Worm (Caenorhabditis elegans) whole organism, L4 larva: ENCODE data around the gene nspb-4.
"Not testable (repeated sequence)": the region's sequence is repeated elsewhere in the genome, so short reads cannot be mapped to it uniquely, and the experiment has no call there.

Experiments
- F26F4.8 ChIP-seq: fragments of 200-800 bp; sonication (Bioruptor generic); conservative IDR thresholded peaks from 2 replicates; pipeline ENCODE4 v1.3.6; 2022; ENCODE audit warnings: missing genetic modification characterization, missing compliant biosample characterization
- F44E2.7 ChIP-seq: fragments of 200-800 bp; sonication (Bioruptor generic); IDR thresholded peaks from 2 replicates; pipeline ENCODE4 v2.1.2; 2022; ENCODE audit warnings: missing genetic modification characterization, missing compliant biosample characterization
- F49E8.2 ChIP-seq: sonication (generic microtip); optimal IDR thresholded peaks from 2 replicates; lab custom pipeline; 2016; ENCODE audit warnings: missing compliant biosample characterization, mild to moderate bottlenecking, missing genetic modification characterization, borderline replicate concordance
- T20F7.1 ChIP-seq: fragments of 200-800 bp; sonication (Bioruptor generic); optimal IDR thresholded peaks from 2 replicates; lab custom pipeline; 2018; ENCODE audit warnings: mild to moderate bottlenecking, missing genetic modification characterization, missing compliant biosample characterization
- Y105C5A.15 ChIP-seq: fragments of 200-800 bp; sonication (Bioruptor generic); IDR thresholded peaks from 2 replicates; pipeline ENCODE4 v1.3.6; 2022; ENCODE audit warnings: missing genetic modification characterization, missing compliant biosample characterization
- aha-1 ChIP-seq: fragments of 150-350 bp; peaks from one replicate; lab custom pipeline; 2014; ENCODE audit warnings: missing biosample characterization, missing genetic modification characterization
- ceh-20 ChIP-seq: fragments of 200-800 bp; sonication (Bioruptor generic); IDR thresholded peaks from 2 replicates; pipeline ENCODE4 v1.3.6; 2022; ENCODE audit warnings: missing genetic modification reagents, missing genetic modification characterization, missing compliant biosample characterization
- ceh-28 ChIP-seq: fragments of 150-350 bp; optimal IDR thresholded peaks from 2 replicates; lab custom pipeline; 2014; ENCODE audit warnings: missing biosample characterization, missing genetic modification reagents, missing genetic modification characterization
- ceh-44 ChIP-seq: fragments of 200-800 bp; sonication (Bioruptor generic); IDR thresholded peaks from 2 replicates; pipeline ENCODE4 v1.3.6; 2022; ENCODE audit warnings: missing genetic modification reagents, missing genetic modification characterization, missing compliant biosample characterization
- cey-2 ChIP-seq: sonication (generic microtip); optimal IDR thresholded peaks from 3 replicates; lab custom pipeline; 2017; ENCODE audit warnings: missing genetic modification characterization, mild to moderate bottlenecking, missing compliant biosample characterization, antibody characterized with exemption, borderline replicate concordance; ENCODE audit not compliant: insufficient read depth
- daf-12 ChIP-seq: fragments of 150-350 bp; optimal IDR thresholded peaks from 2 replicates; lab custom pipeline; 2014; ENCODE audit warnings: missing biosample characterization, missing genetic modification reagents, missing genetic modification characterization
- daf-16 ChIP-seq, 3 experiments: sonication (generic microtip); optimal IDR thresholded peaks; 2 replicates each; lab custom pipeline; 2016 to 2017; ENCODE audit warnings: missing genetic modification characterization in 3 of 3, missing genetic modification reagents in 3 of 3, mild to moderate bottlenecking in 2 of 3, missing compliant biosample characterization in 2 of 3, missing biosample characterization in 1 of 3, moderate library complexity in 1 of 3
- daf-8 ChIP-seq: fragments of 200-800 bp; sonication (Bioruptor generic); IDR thresholded peaks from 2 replicates; pipeline ENCODE4 v1.3.6; 2022; ENCODE audit warnings: missing genetic modification characterization, missing compliant biosample characterization
- dmd-6 ChIP-seq: fragments of 200-800 bp; sonication (Bioruptor generic); IDR thresholded peaks from 2 replicates; pipeline ENCODE4 v1.3.6; 2022; ENCODE audit warnings: missing genetic modification reagents, missing genetic modification characterization, missing compliant biosample characterization
- dmd-9 ChIP-seq: fragments of 200-800 bp; sonication (Bioruptor generic); IDR thresholded peaks from 2 replicates; pipeline ENCODE4 v1.3.6; 2022; ENCODE audit warnings: missing genetic modification reagents, missing genetic modification characterization, missing compliant biosample characterization
- dve-1 ChIP-seq: sonication (generic microtip); optimal IDR thresholded peaks from 2 replicates; lab custom pipeline; 2017; ENCODE audit warnings: antibody characterized with exemption, mild to moderate bottlenecking, missing genetic modification characterization, missing compliant biosample characterization; ENCODE audit not compliant: insufficient read depth
- egl-27 ChIP-seq: sonication (generic microtip); optimal IDR thresholded peaks from 3 replicates; lab custom pipeline; 2017; ENCODE audit warnings: missing biosample characterization, missing genetic modification reagents, missing genetic modification characterization
- fkh-10 ChIP-seq: fragments of 150-350 bp; optimal IDR thresholded peaks from 2 replicates; lab custom pipeline; 2014; ENCODE audit warnings: missing biosample characterization, missing genetic modification reagents, missing genetic modification characterization
- gei-8 ChIP-seq: fragments of 200-800 bp; sonication (Bioruptor generic); optimal IDR thresholded peaks from 2 replicates; lab custom pipeline; 2018; ENCODE audit warnings: mild to moderate bottlenecking, missing genetic modification characterization, missing compliant biosample characterization
- hif-1 ChIP-seq, 2 experiments: sonication (generic microtip); optimal IDR thresholded peaks; 2 replicates each; lab custom pipeline; 2016 to 2017; ENCODE audit warnings: missing compliant biosample characterization in 2 of 2, missing genetic modification characterization in 2 of 2, missing genetic modification reagents in 2 of 2, missing genotype in 2 of 2, mild to moderate bottlenecking in 1 of 2
- hlh-30 ChIP-seq: sonication (generic microtip); optimal IDR thresholded peaks from 2 replicates; lab custom pipeline; 2017; ENCODE audit warnings: antibody characterized with exemption, mild to moderate bottlenecking, missing genetic modification characterization, missing compliant biosample characterization; ENCODE audit not compliant: insufficient read depth
- lin-29 ChIP-seq: fragments of 200-800 bp; sonication (Bioruptor generic); IDR thresholded peaks from 2 replicates; pipeline ENCODE4 v1.3.6; 2022; ENCODE audit warnings: missing genetic modification reagents, missing genetic modification characterization, missing compliant biosample characterization
- lir-3 ChIP-seq: sonication (generic microtip); optimal IDR thresholded peaks from 2 replicates; lab custom pipeline; 2016; ENCODE audit warnings: mild to moderate bottlenecking, missing genetic modification characterization, missing compliant biosample characterization
- lsy-2 ChIP-seq, 2 experiments: fragments of 150-350 bp in 1 of 2; sonication (generic microtip) in 1 of 2; optimal IDR thresholded peaks; 2 replicates each; lab custom pipeline; 2014 to 2017; ENCODE audit warnings: missing biosample characterization in 2 of 2, missing genetic modification characterization in 2 of 2
- mdt-29 ChIP-seq: fragments of 200-800 bp; sonication (Bioruptor generic); IDR thresholded peaks from 2 replicates; pipeline ENCODE4 v1.3.6; 2022; ENCODE audit warnings: missing genetic modification reagents, missing genetic modification characterization, missing compliant biosample characterization
- mep-1 ChIP-seq: fragments of 150-350 bp; sonication (generic microtip); optimal IDR thresholded peaks from 3 replicates; lab custom pipeline; 2014; ENCODE audit warnings: missing biosample characterization, missing genetic modification characterization
- mxl-2 ChIP-seq: fragments of 200-800 bp; sonication (Bioruptor generic); conservative IDR thresholded peaks from 2 replicates; pipeline ENCODE4 v1.3.6; 2022; ENCODE audit warnings: missing genetic modification reagents, missing genetic modification characterization, missing compliant biosample characterization
- mxl-3 ChIP-seq: fragments of 200-800 bp; sonication (Bioruptor generic); optimal IDR thresholded peaks from 2 replicates; lab custom pipeline; 2018; ENCODE audit warnings: mild to moderate bottlenecking, missing genetic modification characterization, missing compliant biosample characterization
- nhr-10 ChIP-seq: fragments of 150-350 bp; optimal IDR thresholded peaks from 2 replicates; lab custom pipeline; 2014; ENCODE audit warnings: missing biosample characterization, missing genetic modification characterization
- nhr-28 ChIP-seq: fragments of 150-350 bp; optimal IDR thresholded peaks from 2 replicates; lab custom pipeline; 2014; ENCODE audit warnings: missing biosample characterization, missing genetic modification characterization
- nhr-42 ChIP-seq: fragments of 200-800 bp; sonication (Bioruptor generic); IDR thresholded peaks from 2 replicates; pipeline ENCODE4 v1.3.6; 2022; ENCODE audit warnings: missing genetic modification characterization, missing compliant biosample characterization
- nhr-48 ChIP-seq: sonication (generic microtip); optimal IDR thresholded peaks from 2 replicates; lab custom pipeline; 2016; ENCODE audit warnings: mild to moderate bottlenecking, missing genetic modification characterization, missing compliant biosample characterization
- nhr-76 ChIP-seq: fragments of 150-350 bp; optimal IDR thresholded peaks from 2 replicates; lab custom pipeline; 2014; ENCODE audit warnings: missing biosample characterization, missing genetic modification characterization
- nhr-77 ChIP-seq: fragments of 150-350 bp; optimal IDR thresholded peaks from 2 replicates; lab custom pipeline; 2014; ENCODE audit warnings: missing biosample characterization, missing genetic modification characterization
- php-3 ChIP-seq: fragments of 200-800 bp; sonication (Bioruptor generic); IDR thresholded peaks from 2 replicates; pipeline ENCODE4 v1.3.6; 2022; ENCODE audit warnings: missing genetic modification reagents, missing genetic modification characterization, missing compliant biosample characterization
- pqm-1 ChIP-seq: sonication (generic microtip); optimal IDR thresholded peaks from 2 replicates; lab custom pipeline; 2017; ENCODE audit warnings: missing biosample characterization, missing genetic modification characterization
- snpc-1.2 ChIP-seq: fragments of 200-800 bp; sonication (Bioruptor generic); IDR thresholded peaks from 2 replicates; pipeline ENCODE4 v1.3.6; 2022; ENCODE audit warnings: missing genetic modification reagents, missing genetic modification characterization, missing compliant biosample characterization
- tra-1 ChIP-seq: fragments of 200-800 bp; sonication (Bioruptor generic); IDR thresholded peaks from 2 replicates; pipeline ENCODE4 v1.3.6; 2022; ENCODE audit warnings: missing genetic modification reagents, missing genetic modification characterization, missing compliant biosample characterization
- unc-62 ChIP-seq, 3 experiments: fragments of 150-350 bp in 1 of 3; sonication (generic microtip); optimal IDR thresholded peaks in 2 of 3; peaks in 1 of 3; 1 replicate in 1 of 3; 2 replicates in 2 of 3; lab custom pipeline; 2014 to 2017; ENCODE audit warnings: missing biosample characterization in 3 of 3, missing genetic modification characterization in 3 of 3, missing genetic modification reagents in 3 of 3, missing genotype in 1 of 3
- zip-11 ChIP-seq: fragments of 200-800 bp; sonication (Bioruptor generic); IDR thresholded peaks from 2 replicates; pipeline ENCODE4 v1.3.6; 2022; ENCODE audit warnings: missing genetic modification characterization, missing compliant biosample characterization
- ztf-11 ChIP-seq: fragments of 150-350 bp; optimal IDR thresholded peaks from 2 replicates; lab custom pipeline; 2014; ENCODE audit warnings: missing biosample characterization, missing genetic modification characterization
- ztf-7 ChIP-seq: fragments of 150-350 bp; optimal IDR thresholded peaks from 2 replicates; lab custom pipeline; 2014; ENCODE audit warnings: missing biosample characterization, missing genetic modification characterization

The nspb-4 gene

DNA sequence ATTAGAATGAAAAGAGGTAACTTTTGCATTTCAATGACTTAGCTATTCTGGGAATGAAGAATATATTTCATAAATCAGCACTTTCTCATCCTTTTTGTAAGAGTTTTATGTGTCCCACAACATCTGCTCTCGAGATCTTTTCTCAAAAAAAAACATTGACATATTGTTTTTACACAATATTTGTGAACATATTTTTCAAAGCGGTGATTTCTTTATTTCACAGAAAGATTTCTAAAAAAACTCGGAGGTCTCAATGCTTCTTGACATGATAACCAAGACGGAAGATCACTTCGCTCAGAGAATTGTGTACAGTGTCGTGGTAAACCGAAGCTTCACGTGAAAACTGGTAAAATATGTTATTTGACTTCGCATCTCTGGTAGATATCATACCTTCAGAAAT, 2.1 kb upstream of the nspb-4 start, which contains the start of gene F38A5.22:
TSS of gene F38A5.22 (minus strand) at position 29 of the 400 bp plus-strand sequence.
- TF ChIP-seq unc-62 (GFP tag; optimal IDR thresholded peaks at IDR 0.05 in 1 of 2; lab: Kevin White, UChicago): peak in 1 of 2 experiments; percentile 95
- TF ChIP-seq unc-62 (tag; optimal IDR thresholded peaks at IDR 0.05; lab: Kevin White, UChicago): no peak
- TF ChIP-seq dmd-6 (GFP tag; lab: Robert Waterston, UW): no peak

ce11 chrIV:6597298-6597697, 720 bp upstream of the nspb-4 start, which contains the start of gene F38A5.6:
Gene F38A5.6 (minus strand): TSS chrIV:6597398.
- TF ChIP-seq ceh-28 (tag; lab: Kevin White, UChicago) (no peak), aha-1 (tag; lab: Kevin White, UChicago) (peak; percentile 22)

- TF ChIP-seq dmd-9 (GFP tag; lab: Robert Waterston, UW); mxl-3 (GFP tag; lab: Kevin White, UChicago); ztf-7: not testable (repeated sequence)
Observed at ce11 chrIV:6598740-6599139, 722 bp downstream of the nspb-4 start, which contains the start of gene nspb-5. Gene nspb-5 (plus strand): TSS chrIV:6599040.

DNA sequence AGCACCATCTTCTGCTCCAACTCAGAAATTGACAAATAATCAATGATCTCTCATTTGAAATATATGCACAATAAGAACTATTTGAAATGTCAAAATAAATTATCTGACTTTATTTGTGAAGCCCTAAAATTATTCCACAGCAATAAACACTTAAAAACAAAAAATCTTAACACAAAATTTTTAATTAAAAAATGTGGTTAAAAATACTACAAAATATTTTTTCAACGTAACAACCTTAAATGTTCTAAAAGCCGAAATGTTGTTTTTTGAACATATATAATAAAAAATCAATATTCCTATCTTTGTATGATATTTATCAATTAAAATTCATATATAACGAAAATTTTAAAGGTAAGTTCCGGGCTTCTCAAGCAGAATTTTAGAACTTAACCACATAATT, 1.4 kb downstream of the nspb-4 start, which contains the start of gene F38A5.8:
TSS of gene F38A5.8 (plus strand) at position 301 of the 400 bp plus-strand sequence.
- TF ChIP-seq F49E8.2 (tag; lab: Kevin White, UChicago): no peak
- TF ChIP-seq lsy-2 (tag; optimal IDR thresholded peaks at IDR 0.05; lab: Kevin White, UChicago): no peak
- TF ChIP-seq ztf-11 (tag; lab: Kevin White, UChicago): no peak
- TF ChIP-seq ceh-44 (GFP tag; lab: Robert Waterston, UW): no peak
- no peak for TF ChIP-seq mep-1
- TF ChIP-seq nhr-28 (tag; lab: Kevin White, UChicago): no peak
- no peak for TF ChIP-seq zip-11 (GFP tag; lab: Robert Waterston, UW)
- TF ChIP-seq Y105C5A.15: no peak
- TF ChIP-seq php-3 (GFP tag; lab: Robert Waterston, UW): no peak
- no peak for TF ChIP-seq hif-1 (tag; optimal IDR thresholded peaks at IDR 0.05; lab: Kevin White, UChicago)

ce11 chrIV:6601213-6601724, 3.3 kb downstream of the nspb-4 start, which contains the start of gene sup-36:
Gene sup-36 (plus strand): TSS chrIV:6601674.
- TF ChIP-seq lir-3 (tag; lab: Kevin White, UChicago): no peak
- TF ChIP-seq T20F7.1 (GFP tag; lab: Kevin White, UChicago): no peak
- TF ChIP-seq gei-8 (GFP tag; lab: Kevin White, UChicago): no peak
- TF ChIP-seq lsy-2 (tag; optimal IDR thresholded peaks at IDR 0.05; lab: Kevin White, UChicago): no peak
- TF ChIP-seq mdt-29: no peak
- no peak for TF ChIP-seq F44E2.7 (GFP tag; lab: Robert Waterston, UW)
- TF ChIP-seq F26F4.8: no peak
- TF ChIP-seq nhr-48 (tag; lab: Kevin White, UChicago): no peak
- TF ChIP-seq ztf-7: no peak
- TF ChIP-seq nhr-28 (tag; lab: Kevin White, UChicago): peak; percentile 49
- TF ChIP-seq dve-1 (tag; lab: Kevin White, UChicago): peak; percentile 33
- TF ChIP-seq tra-1: no peak
- no peak for TF ChIP-seq nhr-10 (tag; lab: Kevin White, UChicago)
- TF ChIP-seq egl-27: no peak
- TF ChIP-seq dmd-9 (GFP tag; lab: Robert Waterston, UW): no peak
- TF ChIP-seq daf-16 (GFP tag; optimal IDR thresholded peaks at IDR 0.05; lab: Kevin White, UChicago): no peak
- TF ChIP-seq daf-16 (tag; optimal IDR thresholded peaks at IDR 0.05; lab: Kevin White, UChicago): peak; percentile 48
- TF ChIP-seq ceh-20 (GFP tag; lab: Robert Waterston, UW): no peak
- TF ChIP-seq hlh-30 (tag; lab: Kevin White, UChicago): peak; percentile 71
- TF ChIP-seq pqm-1: peak; percentile 9
- TF ChIP-seq fkh-10 (GFP tag; lab: Kevin White, UChicago): no peak
- TF ChIP-seq nhr-42: no peak
- no peak for TF ChIP-seq nhr-76
- TF ChIP-seq daf-8 (GFP tag; lab: Robert Waterston, UW): no peak
- TF ChIP-seq snpc-1.2: no peak
- TF ChIP-seq mxl-2 (GFP tag; lab: Robert Waterston, UW): no peak
- no peak for TF ChIP-seq lin-29 (GFP tag; lab: Robert Waterston, UW)
- no peak for TF ChIP-seq nhr-77
- TF ChIP-seq cey-2 (tag; lab: Kevin White, UChicago): no peak
- no peak for TF ChIP-seq daf-12 (tag; lab: Kevin White, UChicago)
